Worm (Caenorhabditis elegans) whole organism, young adult: ENCODE results near the gene wrt-1.

Source experiments
- ama-1 ChIP-seq, 3 experiments: fragments of 150-350 bp in 1 of 3; sonication (generic microtip) in 2 of 3; optimal IDR thresholded peaks; 2 replicates each; lab custom pipeline; 2014 to 2018; ENCODE audit warnings: missing biosample characterization in 2 of 3, missing genetic modification characterization in 2 of 3, missing genetic modification reagents in 2 of 3
- aptf-2 ChIP-seq: fragments of 200-800 bp; sonication (Bioruptor generic); conservative IDR thresholded peaks from 2 replicates; pipeline ENCODE4 v1.3.6; 2022; ENCODE audit warnings: missing genetic modification reagents, missing genetic modification characterization, missing compliant biosample characterization

DNA sequence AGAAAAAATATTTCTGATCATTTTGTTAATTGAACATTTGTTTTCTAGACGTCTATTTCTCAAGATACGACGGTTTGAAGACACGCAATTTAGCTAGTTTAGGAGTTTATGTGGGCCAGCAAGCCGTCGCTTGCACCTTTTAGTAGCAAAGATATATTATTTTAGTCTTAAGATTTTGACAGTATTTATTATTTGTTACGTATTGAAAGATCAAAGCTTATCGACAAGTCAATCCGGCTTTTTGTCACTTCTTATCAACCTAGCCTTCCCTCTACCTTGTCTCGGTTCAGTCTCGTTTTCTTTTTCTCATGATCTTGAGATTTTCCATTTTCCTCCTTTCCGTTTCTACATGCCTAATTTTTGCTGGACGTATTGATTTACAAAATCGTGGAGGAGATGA lies 43.3 kb downstream of the wrt-1 start, which contains the start of gene F35D2.2:
- no peak for TF ChIP-seq aptf-2 (GFP tag; lab: Robert Waterston, UW)
- no peak for TF ChIP-seq ama-1 (optimal IDR thresholded peaks at IDR 0.05; lab: Kevin White, UChicago)
- TF ChIP-seq ama-1 (GFP tag; optimal IDR thresholded peaks at IDR 0.05; lab: Kevin White, UChicago) = no peak
